Worm (Caenorhabditis elegans): ENCODE results near the gene sri-40.
"Not testable (repeated sequence)": the region's sequence is repeated elsewhere in the genome, so short reads cannot be mapped to it uniquely, and the experiment has no call there.

The sri-40 gene

DNA sequence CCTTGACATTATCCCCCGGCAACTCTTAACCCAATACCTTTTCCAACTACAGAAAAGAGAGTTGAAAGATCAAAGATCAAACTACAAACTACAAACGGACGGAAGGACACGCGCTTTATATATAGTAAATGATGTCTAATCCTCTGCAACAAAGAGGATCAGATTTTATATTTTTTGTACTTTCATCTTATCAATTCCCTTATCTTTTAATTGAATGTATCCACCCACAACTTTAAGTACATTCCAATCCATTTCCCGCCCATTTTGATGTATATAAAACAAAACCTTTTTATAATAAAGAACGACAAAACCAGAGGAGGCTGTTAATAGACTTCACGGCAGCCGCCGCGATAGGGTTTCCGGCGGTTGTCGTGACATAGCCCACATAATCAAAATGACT, at the start of gene sri-40:
Gene sri-40, plus strand, starts transcription at position 301 of the 400 bp plus-strand sequence.
- not testable (repeated sequence) for TF ChIP-seq unc-62 (GFP tag; optimal IDR thresholded peaks at IDR 0.05)

DNA sequence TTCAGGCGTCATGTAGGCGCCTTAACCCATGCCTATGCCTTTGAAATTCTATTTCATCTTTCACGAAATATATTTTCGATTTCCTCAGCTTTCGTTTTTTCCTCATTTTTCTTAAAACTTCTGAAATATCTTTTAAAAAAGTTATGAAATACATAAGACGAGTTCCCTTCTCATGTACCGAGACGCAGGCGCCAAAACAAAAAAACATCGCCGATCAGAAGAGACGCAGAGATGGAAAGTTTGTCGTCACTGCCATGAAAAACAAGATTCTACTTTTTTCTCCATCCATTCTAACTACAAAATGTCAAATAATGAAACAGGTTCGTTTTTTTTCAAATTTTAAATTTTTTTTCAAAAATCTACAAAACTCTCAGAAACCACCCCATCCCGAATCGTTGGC, 48.8 kb upstream of the sri-40 start, which contains the start of gene chil-24:
Gene chil-24, plus strand, starts transcription at position 156 of the 400 bp plus-strand sequence.
- no peak for TF ChIP-seq unc-62 (GFP tag; optimal IDR thresholded peaks at IDR 0.05)

DNA sequence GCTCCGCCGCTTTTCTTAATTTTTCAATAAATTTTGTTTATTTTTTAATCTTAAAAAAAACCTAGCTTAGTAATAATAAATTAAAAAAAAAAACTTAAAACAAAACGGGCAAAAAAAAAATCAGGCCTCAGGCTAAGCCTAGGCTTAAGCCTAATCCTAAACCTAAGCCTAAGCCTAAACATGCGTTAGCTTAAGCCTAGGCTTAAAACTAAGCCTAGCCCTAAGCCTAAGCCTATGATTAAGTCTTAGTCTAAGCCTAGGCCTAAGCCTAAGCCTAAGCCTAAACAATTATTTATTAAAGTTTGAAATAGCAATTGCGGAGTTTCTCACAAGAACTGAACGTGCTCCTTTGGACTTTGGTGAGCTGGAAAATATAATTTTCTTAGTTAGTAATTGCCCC, 42.5 kb upstream of the sri-40 start:
- TF ChIP-seq unc-62 (GFP tag; optimal IDR thresholded peaks at IDR 0.05) = no peak

DNA sequence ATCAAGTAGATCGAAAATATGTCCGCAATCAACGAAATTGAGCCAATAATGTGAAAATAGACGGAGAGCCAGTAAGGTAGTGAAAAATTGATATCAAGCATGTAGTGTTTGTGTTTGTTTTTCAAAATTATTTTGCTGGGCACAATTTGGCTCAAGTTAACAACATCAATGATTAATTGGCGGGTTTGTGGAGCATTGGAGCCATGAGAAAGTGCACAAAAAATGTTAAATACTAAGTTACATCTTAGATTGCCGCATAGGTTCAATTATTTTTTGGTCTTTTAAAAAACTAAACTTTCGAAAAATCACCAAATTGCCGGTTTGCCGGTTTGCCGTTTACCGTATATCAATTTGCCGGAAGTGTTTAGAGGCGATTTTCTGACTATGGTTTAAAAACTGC, 40.0 kb upstream of the sri-40 start, which contains the start of gene sri-54:
Gene sri-54, minus strand, starts transcription at position 101 of the 400 bp plus-strand sequence.
- TF ChIP-seq unc-62 (GFP tag; optimal IDR thresholded peaks at IDR 0.05) = no peak

DNA sequence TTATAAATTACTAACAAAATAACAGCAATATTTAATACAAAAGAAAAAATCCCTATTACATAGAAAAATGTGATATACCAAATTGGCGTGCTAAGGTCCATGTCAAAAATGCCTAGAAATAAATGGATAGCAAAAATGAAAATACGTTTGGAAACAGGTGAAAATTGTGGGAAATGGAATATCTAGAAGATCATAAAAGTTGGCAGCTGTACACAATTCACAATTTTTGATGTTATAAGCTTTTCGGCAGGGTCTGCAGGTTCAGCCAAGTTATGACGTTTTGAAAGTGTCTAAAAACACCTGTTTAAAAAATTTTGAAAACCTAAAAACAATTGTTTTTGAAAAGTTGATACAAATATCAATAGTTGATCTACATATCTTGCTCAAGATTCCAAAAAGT, 34.9 kb upstream of the sri-40 start, which contains the start of gene sri-42:
Gene sri-42, minus strand, starts transcription at position 101 of the 400 bp plus-strand sequence.
- TF ChIP-seq unc-62 (GFP tag; optimal IDR thresholded peaks at IDR 0.05) = not testable (repeated sequence)

DNA sequence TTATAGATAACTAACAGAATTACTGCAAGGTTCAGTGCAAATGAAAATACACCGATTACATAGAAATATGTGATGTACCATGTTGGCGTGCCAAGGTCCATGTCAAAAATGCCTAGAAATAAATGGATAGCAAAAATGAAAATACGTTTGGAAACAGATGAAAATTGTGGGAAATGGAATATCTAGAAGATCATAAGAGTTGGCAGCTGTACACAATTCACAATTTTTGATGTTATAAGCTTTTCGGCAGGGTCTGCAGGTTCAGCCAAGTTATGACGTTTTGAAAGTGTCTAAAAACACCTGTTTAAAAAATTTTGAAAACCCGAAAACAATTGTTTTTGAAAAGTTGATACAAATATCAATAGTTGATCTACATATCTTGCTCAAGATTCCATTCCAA, 33.2 kb upstream of the sri-40 start, which contains the start of gene sri-43:
Gene sri-43, minus strand, starts transcription at position 101 of the 400 bp plus-strand sequence.
- TF ChIP-seq unc-62 (GFP tag; optimal IDR thresholded peaks at IDR 0.05) = not testable (repeated sequence)

DNA sequence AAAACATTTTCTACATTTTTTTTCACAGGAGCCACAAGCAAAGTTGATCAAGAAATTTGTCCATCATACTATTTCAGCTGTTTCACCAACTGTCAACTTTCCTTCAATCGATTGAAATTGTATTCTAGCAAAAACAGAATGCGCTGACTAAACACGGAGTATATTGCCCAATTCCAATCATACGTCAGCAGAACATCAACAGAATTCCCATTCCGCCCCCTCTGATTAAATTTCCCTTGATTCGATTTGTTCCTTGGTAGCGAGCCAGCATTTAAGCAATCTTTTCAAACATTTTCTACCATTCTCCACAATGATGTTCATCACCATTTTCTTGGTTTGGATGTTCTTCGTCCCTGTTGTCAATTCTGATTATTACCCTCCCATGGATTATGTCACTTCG, 31.9 kb upstream of the sri-40 start, which contains the start of gene T10D4.15:
Gene T10D4.15, plus strand, starts transcription at position 301 of the 400 bp plus-strand sequence.
- no peak for TF ChIP-seq unc-62 (GFP tag; optimal IDR thresholded peaks at IDR 0.05)

- no peak for TF ChIP-seq unc-62 (GFP tag; optimal IDR thresholded peaks at IDR 0.05)
Observed at ce11 chrII:3148404-3148803, 29.4 kb upstream of the sri-40 start.

- no peak for TF ChIP-seq unc-62 (GFP tag; optimal IDR thresholded peaks at IDR 0.05)
Observed at ce11 chrII:3149521-3150190, 28.1 kb upstream of the sri-40 start, which contains the start of the genes T10D4.11 and T10D4.1. Gene T10D4.11 (minus strand): TSS chrII:3149621. Gene T10D4.1 (plus strand): TSS chrII:3150140.

DNA sequence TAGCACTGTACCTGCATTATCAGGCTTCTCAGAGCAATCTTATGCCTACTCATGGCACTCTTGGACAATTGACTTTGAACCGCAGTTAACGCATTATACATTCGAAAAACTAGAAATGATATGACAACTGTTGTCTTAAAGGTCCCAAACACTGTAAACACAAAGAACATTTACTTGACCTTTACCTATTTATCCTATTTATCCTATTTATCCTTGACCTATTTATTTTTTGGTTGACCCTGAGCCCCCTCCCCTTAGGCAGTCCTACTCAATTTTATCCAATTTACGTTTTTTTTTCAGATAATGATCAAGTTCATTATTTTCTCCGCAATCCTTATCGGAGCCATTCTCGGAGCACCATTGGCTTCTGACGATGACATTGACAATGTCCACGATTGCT, 26.1 kb upstream of the sri-40 start, which contains the start of the genes T10D4.14 and T10D4.19:
Gene T10D4.14, minus strand, starts transcription at position 101 of the 400 bp plus-strand sequence.
Gene T10D4.19, plus strand, starts transcription at position 304 of the 400 bp plus-strand sequence.
- TF ChIP-seq unc-62 (GFP tag; optimal IDR thresholded peaks at IDR 0.05) = no peak

DNA sequence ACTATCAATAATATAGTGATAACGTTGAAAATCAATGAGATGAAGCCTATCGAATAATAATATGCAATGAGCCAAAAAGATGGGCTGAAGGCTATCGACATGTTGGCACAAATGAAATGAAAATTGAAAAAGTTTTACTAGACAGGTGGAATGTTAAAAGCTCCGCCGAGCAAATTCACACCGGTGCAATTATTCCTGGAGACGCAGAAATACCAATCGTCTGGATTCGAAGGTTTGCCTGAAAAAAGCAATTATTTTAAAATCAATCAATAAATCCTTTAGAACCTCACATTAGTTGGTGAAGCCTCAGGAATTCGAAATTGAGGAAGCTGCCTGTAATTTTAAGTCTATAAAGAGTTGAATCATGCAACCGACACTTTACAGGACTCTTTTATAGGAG, 23.4 kb upstream of the sri-40 start, which contains the start of gene sri-32:
Gene sri-32, minus strand, starts transcription at position 101 of the 400 bp plus-strand sequence.
- TF ChIP-seq unc-62 (GFP tag; optimal IDR thresholded peaks at IDR 0.05) = no peak

DNA sequence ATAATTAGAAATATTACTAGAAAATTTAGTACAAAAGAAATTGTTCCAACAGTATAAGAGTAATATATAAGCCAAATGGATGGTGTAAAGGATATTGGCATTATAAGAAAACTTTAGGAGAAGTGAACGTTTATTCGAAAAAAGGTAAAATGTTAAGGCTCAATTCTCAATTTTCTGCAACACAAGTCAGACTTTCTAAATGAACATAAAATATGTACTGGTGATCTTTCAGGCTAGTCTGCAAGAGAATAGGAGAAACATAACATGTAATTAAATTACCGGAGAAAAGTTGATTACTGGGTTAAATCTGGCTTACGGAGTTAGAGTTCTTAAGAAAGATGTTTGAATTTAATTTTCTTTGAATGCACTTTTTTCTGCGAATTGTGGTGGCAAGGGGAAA, 21.0 kb upstream of the sri-40 start, which contains the start of gene sri-33:
Gene sri-33, minus strand, starts transcription at position 101 of the 400 bp plus-strand sequence.
- TF ChIP-seq unc-62 (GFP tag; optimal IDR thresholded peaks at IDR 0.05) = no peak

- TF ChIP-seq unc-62 (GFP tag; optimal IDR thresholded peaks at IDR 0.05) = no peak
Observed at ce11 chrII:3158985-3159384, 18.8 kb upstream of the sri-40 start, which contains the start of gene sri-34. Gene sri-34 (minus strand): TSS chrII:3159085.

- no peak for TF ChIP-seq unc-62 (GFP tag; optimal IDR thresholded peaks at IDR 0.05)
Observed at ce11 chrII:3170089-3170488, 7.7 kb upstream of the sri-40 start, which contains the start of gene fbxc-55. Gene fbxc-55 (minus strand): TSS chrII:3170189.

DNA sequence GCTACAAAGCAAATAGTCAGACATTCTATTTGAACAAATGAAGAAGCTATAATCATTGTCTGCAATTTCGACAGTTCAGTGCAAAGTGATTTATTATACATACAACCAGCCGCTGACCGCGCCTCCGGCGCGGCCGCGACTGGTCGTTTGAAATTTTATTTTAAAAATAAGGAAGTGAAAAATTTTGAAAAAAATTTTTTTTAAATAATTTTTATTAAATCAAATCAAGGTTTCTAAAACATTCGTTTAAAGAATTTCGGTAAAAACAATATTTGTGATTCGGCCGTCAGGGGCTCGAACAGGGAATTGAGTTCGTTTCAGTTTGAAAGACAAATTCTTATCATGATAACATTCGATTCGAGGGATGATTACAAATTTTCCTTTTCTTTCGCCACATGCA, 5.6 kb upstream of the sri-40 start, which contains the start of gene Y27F2A.10:
Gene Y27F2A.10, minus strand, starts transcription at position 101 of the 400 bp plus-strand sequence.
- no peak for TF ChIP-seq unc-62 (GFP tag; optimal IDR thresholded peaks at IDR 0.05)

- TF ChIP-seq unc-62 (GFP tag; optimal IDR thresholded peaks at IDR 0.05) = not testable (repeated sequence)
Observed at ce11 chrII:3183300-3183840, 5.6 kb downstream of the sri-40 start, which contains the start of the genes Y27F2A.6 and Y27F2A.8. Gene Y27F2A.6 (minus strand): TSS chrII:3183400. Gene Y27F2A.8 (plus strand): TSS chrII:3183790.

All from whole organism, dauer.